Fruit fly (Drosophila melanogaster) whole organism, embryonic: ENCODE results near the gene CG1896.

Experiments
- Antp ChIP-seq: fragments of 200-800 bp; sonication (Bioruptor generic); optimal IDR thresholded peaks from 3 replicates; lab custom pipeline; 2016; ENCODE audit warnings: missing biosample characterization, missing genetic modification characterization
- BtbVII ChIP-seq: fragments of 200-800 bp; sonication (Bioruptor generic); optimal IDR thresholded peaks from 3 replicates; lab custom pipeline; 2017; ENCODE audit warnings: missing biosample characterization, mild to moderate bottlenecking, missing genetic modification characterization
- CG1024 ChIP-seq: fragments of 200-800 bp; sonication (Bioruptor generic); IDR thresholded peaks from 2 replicates; pipeline ENCODE4 v1.3.6; 2022; ENCODE audit warnings: missing biosample characterization, missing genetic modification characterization
- CG11504 ChIP-seq: fragments of 200-800 bp; sonication (Bioruptor generic); optimal IDR thresholded peaks from 3 replicates; lab custom pipeline; 2019; ENCODE audit warnings: missing biosample characterization, mild to moderate bottlenecking, missing genetic modification characterization, moderate library complexity
- CG11695 ChIP-seq: fragments of 200-800 bp; sonication (Bioruptor generic); IDR thresholded peaks from 3 replicates; pipeline ENCODE4 v1.3.6; 2022; ENCODE audit warnings: missing biosample characterization, missing genetic modification characterization
- CG14050 ChIP-seq: fragments of 200-800 bp; sonication (Bioruptor generic); IDR thresholded peaks from 3 replicates; pipeline ENCODE4 v1.3.6; 2022; ENCODE audit warnings: missing biosample characterization, missing genetic modification characterization
- CG14667 ChIP-seq: fragments of 200-800 bp; sonication (Bioruptor generic); IDR thresholded peaks from 2 replicates; pipeline ENCODE4 v1.3.6; 2022; ENCODE audit warnings: missing biosample characterization, missing genetic modification characterization
- CG17361 ChIP-seq: fragments of 200-800 bp; sonication (Bioruptor generic); IDR thresholded peaks from 3 replicates; pipeline ENCODE4 v1.3.6; 2022; ENCODE audit warnings: missing biosample characterization, missing genetic modification characterization
- CG31441 ChIP-seq: fragments of 200-800 bp; sonication (Bioruptor generic); IDR thresholded peaks from 2 replicates; pipeline ENCODE4 v1.3.6; 2022; ENCODE audit warnings: missing biosample characterization, missing genetic modification characterization
- CG4730 ChIP-seq: fragments of 200-800 bp; sonication (Bioruptor generic); IDR thresholded peaks from 2 replicates; pipeline ENCODE4 v1.3.6; 2022; ENCODE audit warnings: missing biosample characterization, missing genetic modification characterization
- CG6175 ChIP-seq: fragments of 200-800 bp; sonication (Bioruptor generic); IDR thresholded peaks from 3 replicates; pipeline ENCODE4 v1.3.6; 2022; ENCODE audit warnings: missing biosample characterization, missing genetic modification characterization
- CG6791 ChIP-seq: fragments of 200-800 bp; sonication (Bioruptor generic); IDR thresholded peaks from 3 replicates; pipeline ENCODE4 v1.3.6; 2022; ENCODE audit warnings: missing biosample characterization, missing genetic modification characterization; ENCODE audit not compliant: partially characterized antibody
- CG8944 ChIP-seq: fragments of 200-800 bp; sonication (Bioruptor generic); optimal IDR thresholded peaks from 3 replicates; lab custom pipeline; 2016; ENCODE audit warnings: missing biosample characterization, missing genetic modification characterization
- CG9609 ChIP-seq: fragments of 200-800 bp; sonication (Bioruptor generic); optimal IDR thresholded peaks from 3 replicates; lab custom pipeline; 2016; ENCODE audit warnings: missing biosample characterization, missing genetic modification characterization
- CG9727 ChIP-seq: fragments of 200-800 bp; sonication (Bioruptor generic); optimal IDR thresholded peaks from 3 replicates; lab custom pipeline; 2017; ENCODE audit warnings: missing biosample characterization, mild to moderate bottlenecking, missing genetic modification characterization
- CG9932 ChIP-seq: fragments of 200-800 bp; sonication (Bioruptor generic); IDR thresholded peaks from 2 replicates; pipeline ENCODE4 v1.3.6; 2022; ENCODE audit warnings: missing biosample characterization, missing genetic modification characterization
- H15 ChIP-seq: fragments of 200-800 bp; sonication (Bioruptor generic); IDR thresholded peaks from 3 replicates; pipeline ENCODE4 v1.3.6; 2022; ENCODE audit warnings: missing biosample characterization, missing genetic modification characterization
- HLH3B ChIP-seq: fragments of 200-800 bp; sonication (Bioruptor generic); IDR thresholded peaks from 2 replicates; pipeline ENCODE4 v1.3.6; 2022; ENCODE audit warnings: missing biosample characterization, missing genetic modification characterization
- Hmx ChIP-seq: fragments of 200-800 bp; sonication (Bioruptor generic); optimal IDR thresholded peaks from 2 replicates; lab custom pipeline; 2016; ENCODE audit warnings: missing biosample characterization, missing genetic modification characterization
- Mad ChIP-seq: fragments of 200-800 bp; sonication (Bioruptor generic); optimal IDR thresholded peaks from 2 replicates; lab custom pipeline; 2016; ENCODE audit warnings: missing biosample characterization, missing genetic modification characterization
- NC2β ChIP-seq: fragments of 200-800 bp; sonication (Bioruptor generic); optimal IDR thresholded peaks from 2 replicates; lab custom pipeline; 2016; ENCODE audit warnings: missing biosample characterization, missing genetic modification characterization
- Nf-YA ChIP-seq: fragments of 200-800 bp; sonication (Bioruptor generic); IDR thresholded peaks from 2 replicates; pipeline ENCODE4 v1.3.6; 2022; ENCODE audit warnings: missing biosample characterization, missing genetic modification characterization
- Nf-YC ChIP-seq: fragments of 200-800 bp; optimal IDR thresholded peaks from 3 replicates; lab custom pipeline; 2019; ENCODE audit warnings: missing biosample characterization, mild to moderate bottlenecking, missing genetic modification characterization, moderate library complexity
- Rfx ChIP-seq: fragments of 200-800 bp; sonication (Bioruptor generic); IDR thresholded peaks from 2 replicates; pipeline ENCODE4 v1.3.6; 2022; ENCODE audit warnings: missing biosample characterization, missing genetic modification characterization
- Sry-β ChIP-seq: fragments of 200-800 bp; sonication (Bioruptor generic); optimal IDR thresholded peaks from 2 replicates; lab custom pipeline; 2018; ENCODE audit warnings: missing biosample characterization, mild to moderate bottlenecking, missing genetic modification characterization, moderate library complexity
- Trl ChIP-seq, 3 experiments: fragments of >200 bp in 2 of 3; fragments of 200-800 bp in 1 of 3; sonication (Bioruptor generic) in 1 of 3; optimal IDR thresholded peaks; 2 replicates in 1 of 3; 3 replicates in 2 of 3; lab custom pipeline; 2016 to 2017; ENCODE audit warnings: missing biosample characterization in 1 of 3, missing genetic modification characterization in 1 of 3
- Usf ChIP-seq: fragments of 200-800 bp; sonication (Bioruptor generic); optimal IDR thresholded peaks from 2 replicates; lab custom pipeline; 2017; ENCODE audit warnings: missing genotype, missing biosample characterization, missing genetic modification characterization
- aop ChIP-seq: fragments of 200-800 bp; sonication (Bioruptor generic); IDR thresholded peaks from 2 replicates; pipeline ENCODE4 v1.3.6; 2022; ENCODE audit warnings: missing biosample characterization, missing genetic modification characterization
- bbx ChIP-seq: fragments of 200-800 bp; sonication (Bioruptor generic); IDR thresholded peaks from 2 replicates; pipeline ENCODE4 v1.3.6; 2022; ENCODE audit warnings: missing biosample characterization, missing genetic modification characterization; ENCODE audit not compliant: partially characterized antibody
- cas ChIP-seq: fragments of 200-800 bp; sonication (Bioruptor generic); IDR thresholded peaks from 2 replicates; pipeline ENCODE4 v1.3.6; 2022; ENCODE audit warnings: missing biosample characterization, missing genetic modification characterization
- crc ChIP-seq: fragments of 200-800 bp; sonication (Bioruptor generic); optimal IDR thresholded peaks from 2 replicates; lab custom pipeline; 2016; ENCODE audit warnings: missing biosample characterization, missing genetic modification characterization
- emc ChIP-seq: fragments of 200-800 bp; sonication (Bioruptor generic); optimal IDR thresholded peaks from 2 replicates; lab custom pipeline; 2016; ENCODE audit warnings: missing biosample characterization, missing genetic modification characterization
- exex ChIP-seq: fragments of 200-800 bp; sonication (Bioruptor generic); optimal IDR thresholded peaks from 4 replicates; lab custom pipeline; 2018; ENCODE audit warnings: missing biosample characterization, mild to moderate bottlenecking, missing genetic modification characterization, moderate library complexity
- fd3F ChIP-seq: fragments of 200-800 bp; sonication (Bioruptor generic); optimal IDR thresholded peaks from 2 replicates; lab custom pipeline; 2018; ENCODE audit warnings: missing biosample characterization, mild to moderate bottlenecking, missing genetic modification characterization, moderate library complexity
- gfzf ChIP-seq: fragments of 200-800 bp; sonication (Bioruptor generic); optimal IDR thresholded peaks from 2 replicates; lab custom pipeline; 2016; ENCODE audit warnings: missing biosample characterization, mild to moderate bottlenecking, missing genetic modification characterization, moderate library complexity
- grau ChIP-seq: fragments of 200-800 bp; optimal IDR thresholded peaks from 3 replicates; lab custom pipeline; 2019; ENCODE audit warnings: missing biosample characterization, mild to moderate bottlenecking, missing genetic modification characterization, moderate library complexity
- gt ChIP-seq: fragments of 200-800 bp; sonication (Bioruptor generic); IDR thresholded peaks from 2 replicates; pipeline ENCODE4 v1.3.6; 2022; ENCODE audit warnings: missing biosample characterization, missing genetic modification characterization
- hkb ChIP-seq, 2 experiments: fragments of 200-800 bp in 1 of 2; fragments of >200 bp in 1 of 2; sonication (Bioruptor generic) in 1 of 2; IDR thresholded peaks in 1 of 2; optimal IDR thresholded peaks in 1 of 2; 2 replicates each; pipeline versions ENCODE4 v1.3.6 to Lab custom; 2017 to 2022; ENCODE audit warnings: missing biosample characterization in 1 of 2, missing genetic modification characterization in 1 of 2
- jing ChIP-seq: fragments of 200-800 bp; sonication (Bioruptor generic); optimal IDR thresholded peaks from 2 replicates; lab custom pipeline; 2018; ENCODE audit warnings: missing biosample characterization, mild to moderate bottlenecking, missing genetic modification characterization
- lmd ChIP-seq: fragments of 200-800 bp; sonication (Bioruptor generic); IDR thresholded peaks from 2 replicates; pipeline ENCODE4 v1.3.6; 2022; ENCODE audit warnings: missing biosample characterization, missing genetic modification characterization
- lola ChIP-seq, 3 experiments: fragments of >200 bp in 2 of 3; fragments of 200-800 bp in 1 of 3; sonication (Bioruptor generic) in 1 of 3; optimal IDR thresholded peaks; 2 replicates each; lab custom pipeline; 2017 to 2019; ENCODE audit warnings: missing biosample characterization in 3 of 3, missing genetic modification characterization in 3 of 3, mild to moderate bottlenecking in 1 of 3, moderate library complexity in 1 of 3
- nom ChIP-seq: fragments of 200-800 bp; sonication (Bioruptor generic); optimal IDR thresholded peaks from 2 replicates; lab custom pipeline; 2017; ENCODE audit warnings: missing biosample characterization, missing genetic modification characterization, mild to moderate bottlenecking, moderate library complexity, missing genetic modification reagents
- p53 ChIP-seq: fragments of 200-800 bp; sonication (Bioruptor generic); optimal IDR thresholded peaks from 2 replicates; lab custom pipeline; 2016; ENCODE audit warnings: missing biosample characterization, missing genetic modification characterization
- psq ChIP-seq: fragments of 200-800 bp; sonication (Bioruptor generic); optimal IDR thresholded peaks from 2 replicates; lab custom pipeline; 2017; ENCODE audit warnings: missing biosample characterization, missing genetic modification characterization
- repo ChIP-seq: fragments of 200-800 bp; sonication (Bioruptor generic); optimal IDR thresholded peaks from 2 replicates; lab custom pipeline; 2016; ENCODE audit warnings: missing biosample characterization, missing genetic modification characterization
- sima ChIP-seq: fragments of 200-800 bp; sonication (Bioruptor generic); optimal IDR thresholded peaks from 2 replicates; lab custom pipeline; 2016; ENCODE audit warnings: missing biosample characterization, missing genetic modification characterization
- so ChIP-seq: fragments of 200-800 bp; sonication (Bioruptor generic); IDR thresholded peaks from 3 replicates; pipeline ENCODE4 v1.3.6; 2022; ENCODE audit warnings: missing biosample characterization, missing genetic modification characterization
- sug ChIP-seq: fragments of 200-800 bp; optimal IDR thresholded peaks from 2 replicates; lab custom pipeline; 2019; ENCODE audit warnings: missing biosample characterization, mild to moderate bottlenecking, missing genetic modification characterization, moderate library complexity
- tap ChIP-seq: fragments of 200-800 bp; optimal IDR thresholded peaks from 3 replicates; lab custom pipeline; 2019; ENCODE audit warnings: missing biosample characterization, mild to moderate bottlenecking, missing genetic modification characterization, moderate library complexity
- toy ChIP-seq: fragments of 200-800 bp; sonication (Bioruptor generic); IDR thresholded peaks from 2 replicates; pipeline ENCODE4 v1.3.6; 2022; ENCODE audit warnings: missing biosample characterization, missing genetic modification characterization

The CG1896 gene

dm6 chr3R:31771790-31772576, 27.9 kb downstream of the CG1896 start, which contains the start of the genes betaGlu and sip3 (continued):
- peak; percentile 27; the same call in 1 of the 2 replicates for TF ChIP-seq Rfx
- TF ChIP-seq Nf-YC (tag; lab: Kevin White, UChicago), result peak; percentile 40
- TF ChIP-seq psq (GFP tag; lab: Kevin White, UChicago), result no peak
- TF ChIP-seq bbx (GFP tag; lab: Robert Waterston, UW), result peak; percentile 92
- TF ChIP-seq H15, result no peak
- no peak for TF ChIP-seq NC2β (GFP tag; lab: Kevin White, UChicago)
- TF ChIP-seq lmd (GFP tag; lab: Robert Waterston, UW), result no peak
- peak; percentile 75; the same call in 2 of the 3 replicates for TF ChIP-seq CG17361 (GFP tag; lab: Robert Waterston, UW)
- TF ChIP-seq CG11695 (GFP tag; lab: Robert Waterston, UW), result no peak
- no peak for TF ChIP-seq fd3F
- no peak for TF ChIP-seq hkb (optimal IDR thresholded peaks at IDR 0.05; lab: Kevin White, UChicago)
- TF ChIP-seq hkb (GFP tag; IDR thresholded peaks at IDR 0.05; lab: Robert Waterston, UW), result no peak
- no peak for TF ChIP-seq CG14050
- no peak for TF ChIP-seq Hmx (GFP tag; lab: Kevin White, UChicago)
- no peak for TF ChIP-seq Usf (GFP tag; lab: Kevin White, UChicago)
- TF ChIP-seq jing (GFP tag; lab: Kevin White, UChicago), result no peak
- no peak for TF ChIP-seq gt
- TF ChIP-seq CG14667, result no peak
- no peak for TF ChIP-seq Mad (GFP tag; lab: Kevin White, UChicago)
- TF ChIP-seq crc (GFP tag; lab: Kevin White, UChicago), result no peak
- peak; percentile 22; the same call in 1 of the 2 replicates for TF ChIP-seq CG31441 (GFP tag; lab: Robert Waterston, UW)
- no peak for TF ChIP-seq HLH3B (GFP tag; lab: Robert Waterston, UW)
- TF ChIP-seq CG9609, result no peak
- no peak for TF ChIP-seq Sry-β (GFP tag; lab: Kevin White, UChicago)
- TF ChIP-seq CG8944, result no peak
- peak; percentile 20 for TF ChIP-seq sug (tag; lab: Kevin White, UChicago)
- no peak for TF ChIP-seq exex (tag; lab: Kevin White, UChicago)
- TF ChIP-seq gfzf (GFP tag; lab: Kevin White, UChicago), result peak; percentile 66
- no peak for TF ChIP-seq Trl (optimal IDR thresholded peaks at IDR 0.05; lab: Kevin White, UChicago)
- no peak for TF ChIP-seq Trl (GFP tag; optimal IDR thresholded peaks at IDR 0.05; lab: Kevin White, UChicago)
- no peak for TF ChIP-seq cas (GFP tag; lab: Robert Waterston, UW)
- TF ChIP-seq aop (GFP tag; lab: Robert Waterston, UW), result no peak
- no peak for TF ChIP-seq CG4730 (GFP tag; lab: Robert Waterston, UW)
- no peak for TF ChIP-seq emc (GFP tag; lab: Kevin White, UChicago)
- TF ChIP-seq repo (GFP tag; lab: Kevin White, UChicago), result no peak
- no peak for TF ChIP-seq BtbVII (GFP tag; lab: Kevin White, UChicago)
- TF ChIP-seq lola (GFP tag; optimal IDR thresholded peaks at IDR 0.05; lab: Kevin White, UChicago), result peak in 1 of 3 experiments; percentile 46
- TF ChIP-seq Nf-YA (GFP tag; lab: Robert Waterston, UW), result no peak
- peak; percentile 48; the same call in 1 of the 2 replicates for TF ChIP-seq CG9932 (GFP tag; lab: Robert Waterston, UW)
- TF ChIP-seq CG1024, result no peak
- no peak for TF ChIP-seq sima (GFP tag; lab: Kevin White, UChicago)
- TF ChIP-seq CG11504 (tag; lab: Kevin White, UChicago), result no peak
- no peak for TF ChIP-seq toy (GFP tag; lab: Robert Waterston, UW)
- peak; percentile 20 for TF ChIP-seq CG9727
- no peak for TF ChIP-seq p53 (GFP tag; lab: Kevin White, UChicago)
- TF ChIP-seq CG6175 (GFP tag; lab: Robert Waterston, UW), result no peak
- TF ChIP-seq CG6791 (GFP tag; lab: Robert Waterston, UW), result peak; percentile 90
- TF ChIP-seq tap (tag; lab: Kevin White, UChicago), result no peak
- no peak for TF ChIP-seq nom (GFP tag; lab: Kevin White, UChicago)
- peak; percentile 25 for TF ChIP-seq grau (tag; lab: Kevin White, UChicago)
- no peak for TF ChIP-seq so (GFP tag; lab: Robert Waterston, UW)
- TF ChIP-seq Antp (GFP tag; lab: Kevin White, UChicago), result no peak
